Worm (Caenorhabditis elegans) whole organism, L4 larva: ENCODE results near the gene K08E4.7.

Experiments used
- R02D3.7 ChIP-seq: fragments of 150-350 bp; sonication (generic microtip); optimal IDR thresholded peaks from 3 replicates; lab custom pipeline; 2014; ENCODE audit warnings: missing biosample characterization, missing genetic modification characterization
- T26A8.4 ChIP-seq: fragments of 200-800 bp; sonication (Bioruptor generic); IDR thresholded peaks from 2 replicates; pipeline ENCODE4 v1.3.6; 2022; ENCODE audit warnings: missing genetic modification characterization, missing compliant biosample characterization
- Y105C5A.15 ChIP-seq: fragments of 200-800 bp; sonication (Bioruptor generic); IDR thresholded peaks from 2 replicates; pipeline ENCODE4 v1.3.6; 2022; ENCODE audit warnings: missing genetic modification characterization, missing compliant biosample characterization
- Y5F2A.4 ChIP-seq: fragments of 200-800 bp; sonication (Bioruptor generic); optimal IDR thresholded peaks from 2 replicates; lab custom pipeline; 2018; ENCODE audit warnings: mild to moderate bottlenecking, missing genetic modification characterization, missing compliant biosample characterization
- aha-1 ChIP-seq: fragments of 150-350 bp; peaks from one replicate; lab custom pipeline; 2014; ENCODE audit warnings: missing biosample characterization, missing genetic modification characterization
- arid-1 ChIP-seq: fragments of 200-800 bp; sonication (Bioruptor generic); conservative IDR thresholded peaks from 2 replicates; pipeline ENCODE4 v1.3.6; 2022; ENCODE audit warnings: missing genetic modification reagents, missing genetic modification characterization, missing compliant biosample characterization
- ceh-32 ChIP-seq: sonication (generic microtip); optimal IDR thresholded peaks from 2 replicates; lab custom pipeline; 2016; ENCODE audit warnings: mild to moderate bottlenecking, missing genetic modification characterization, missing compliant biosample characterization; ENCODE audit not compliant: poor library complexity
- dmd-9 ChIP-seq: fragments of 200-800 bp; sonication (Bioruptor generic); IDR thresholded peaks from 2 replicates; pipeline ENCODE4 v1.3.6; 2022; ENCODE audit warnings: missing genetic modification reagents, missing genetic modification characterization, missing compliant biosample characterization
- dve-1 ChIP-seq: sonication (generic microtip); optimal IDR thresholded peaks from 2 replicates; lab custom pipeline; 2017; ENCODE audit warnings: antibody characterized with exemption, mild to moderate bottlenecking, missing genetic modification characterization, missing compliant biosample characterization; ENCODE audit not compliant: insufficient read depth
- egl-27 ChIP-seq: sonication (generic microtip); optimal IDR thresholded peaks from 3 replicates; lab custom pipeline; 2017; ENCODE audit warnings: missing biosample characterization, missing genetic modification reagents, missing genetic modification characterization
- egl-43 ChIP-seq: fragments of 200-800 bp; sonication (Bioruptor generic); IDR thresholded peaks from 2 replicates; pipeline ENCODE4 v1.3.6; 2022; ENCODE audit warnings: missing genetic modification reagents, missing genetic modification characterization, missing compliant biosample characterization
- fkh-10 ChIP-seq: fragments of 150-350 bp; optimal IDR thresholded peaks from 2 replicates; lab custom pipeline; 2014; ENCODE audit warnings: missing biosample characterization, missing genetic modification reagents, missing genetic modification characterization
- gei-8 ChIP-seq: fragments of 200-800 bp; sonication (Bioruptor generic); optimal IDR thresholded peaks from 2 replicates; lab custom pipeline; 2018; ENCODE audit warnings: mild to moderate bottlenecking, missing genetic modification characterization, missing compliant biosample characterization
- hif-1 ChIP-seq, 2 experiments: sonication (generic microtip); optimal IDR thresholded peaks; 2 replicates each; lab custom pipeline; 2016 to 2017; ENCODE audit warnings: missing compliant biosample characterization in 2 of 2, missing genetic modification characterization in 2 of 2, missing genetic modification reagents in 2 of 2, missing genotype in 2 of 2, mild to moderate bottlenecking in 1 of 2
- hlh-11 ChIP-seq: fragments of 200-800 bp; sonication (Bioruptor generic); optimal IDR thresholded peaks from 2 replicates; lab custom pipeline; 2018; ENCODE audit warnings: mild to moderate bottlenecking, missing genetic modification characterization, missing compliant biosample characterization
- hmg-1.1 ChIP-seq: fragments of 200-800 bp; sonication (Bioruptor generic); IDR thresholded peaks from 2 replicates; pipeline ENCODE4 v1.3.6; 2022; ENCODE audit warnings: missing genetic modification reagents, missing genetic modification characterization, missing compliant biosample characterization
- jun-1 ChIP-seq: fragments of 150-350 bp; optimal IDR thresholded peaks from 2 replicates; lab custom pipeline; 2014; ENCODE audit warnings: missing biosample characterization, missing genetic modification reagents, missing genetic modification characterization
- lin-15B ChIP-seq: fragments of 150-350 bp; sonication (generic microtip); optimal IDR thresholded peaks from 3 replicates; lab custom pipeline; 2014; ENCODE audit warnings: missing biosample characterization, missing genetic modification characterization
- lin-38 ChIP-seq: fragments of 200-800 bp; sonication (Bioruptor generic); IDR thresholded peaks from 2 replicates; pipeline ENCODE4 v1.3.6; 2022; ENCODE audit warnings: missing genetic modification reagents, missing genetic modification characterization, missing compliant biosample characterization
- lin-39 ChIP-seq: fragments of 150-350 bp; optimal IDR thresholded peaks from 2 replicates; lab custom pipeline; 2014; ENCODE audit warnings: missing biosample characterization, missing genetic modification reagents, missing genetic modification characterization
- lir-3 ChIP-seq: sonication (generic microtip); optimal IDR thresholded peaks from 2 replicates; lab custom pipeline; 2016; ENCODE audit warnings: mild to moderate bottlenecking, missing genetic modification characterization, missing compliant biosample characterization
- madf-5 ChIP-seq, 2 experiments: fragments of 200-800 bp; sonication (Bioruptor generic); IDR thresholded peaks; 2 replicates each; pipeline ENCODE4 v1.3.6; 2022; ENCODE audit warnings: missing compliant biosample characterization in 2 of 2, missing genetic modification characterization in 2 of 2
- madf-9 ChIP-seq: fragments of 200-800 bp; sonication (Bioruptor generic); conservative IDR thresholded peaks from 2 replicates; pipeline ENCODE4 v1.3.6; 2022; ENCODE audit warnings: missing genetic modification reagents, missing genetic modification characterization, missing compliant biosample characterization
- mdt-29 ChIP-seq: fragments of 200-800 bp; sonication (Bioruptor generic); IDR thresholded peaks from 2 replicates; pipeline ENCODE4 v1.3.6; 2022; ENCODE audit warnings: missing genetic modification reagents, missing genetic modification characterization, missing compliant biosample characterization
- mep-1 ChIP-seq: fragments of 150-350 bp; sonication (generic microtip); optimal IDR thresholded peaks from 3 replicates; lab custom pipeline; 2014; ENCODE audit warnings: missing biosample characterization, missing genetic modification characterization
- nhr-102 ChIP-seq: sonication (generic microtip); optimal IDR thresholded peaks from 2 replicates; lab custom pipeline; 2016; ENCODE audit warnings: mild to moderate bottlenecking, missing genetic modification characterization, moderate library complexity, missing compliant biosample characterization
- nhr-11 ChIP-seq: fragments of 150-350 bp; optimal IDR thresholded peaks from 2 replicates; lab custom pipeline; 2014; ENCODE audit warnings: missing biosample characterization, missing genetic modification characterization
- nhr-111 ChIP-seq: fragments of 200-800 bp; sonication (Bioruptor generic); optimal IDR thresholded peaks from 2 replicates; lab custom pipeline; 2018; ENCODE audit warnings: mild to moderate bottlenecking, missing genetic modification characterization, missing compliant biosample characterization
- nhr-237 ChIP-seq: sonication (generic microtip); optimal IDR thresholded peaks from 2 replicates; lab custom pipeline; 2017; ENCODE audit warnings: missing biosample characterization, missing genetic modification characterization
- nhr-28 ChIP-seq: fragments of 150-350 bp; optimal IDR thresholded peaks from 2 replicates; lab custom pipeline; 2014; ENCODE audit warnings: missing biosample characterization, missing genetic modification characterization
- nhr-6 ChIP-seq: fragments of 150-350 bp; optimal IDR thresholded peaks from 2 replicates; lab custom pipeline; 2014; ENCODE audit warnings: missing biosample characterization, missing genetic modification characterization
- nhr-76 ChIP-seq: fragments of 150-350 bp; optimal IDR thresholded peaks from 2 replicates; lab custom pipeline; 2014; ENCODE audit warnings: missing biosample characterization, missing genetic modification characterization
- nhr-77 ChIP-seq: fragments of 150-350 bp; optimal IDR thresholded peaks from 2 replicates; lab custom pipeline; 2014; ENCODE audit warnings: missing biosample characterization, missing genetic modification characterization
- php-3 ChIP-seq: fragments of 200-800 bp; sonication (Bioruptor generic); IDR thresholded peaks from 2 replicates; pipeline ENCODE4 v1.3.6; 2022; ENCODE audit warnings: missing genetic modification reagents, missing genetic modification characterization, missing compliant biosample characterization
- saeg-2 ChIP-seq: fragments of 200-800 bp; sonication (Bioruptor generic); IDR thresholded peaks from 2 replicates; pipeline ENCODE4 v1.3.6; 2022; ENCODE audit warnings: missing genetic modification reagents, missing genetic modification characterization, missing compliant biosample characterization
- set-16 ChIP-seq: fragments of 200-800 bp; sonication (Bioruptor generic); IDR thresholded peaks from 2 replicates; pipeline ENCODE4 v1.3.6; 2022; ENCODE audit warnings: missing genetic modification reagents, missing genetic modification characterization, missing compliant biosample characterization
- skn-1 ChIP-seq: fragments of 150-350 bp; optimal IDR thresholded peaks from 2 replicates; lab custom pipeline; 2014; ENCODE audit warnings: missing biosample characterization, missing genetic modification characterization
- snpc-4 ChIP-seq: fragments of 150-350 bp; optimal IDR thresholded peaks from 2 replicates; lab custom pipeline; 2014; ENCODE audit warnings: missing biosample characterization, missing genetic modification characterization
- tra-1 ChIP-seq: fragments of 200-800 bp; sonication (Bioruptor generic); IDR thresholded peaks from 2 replicates; pipeline ENCODE4 v1.3.6; 2022; ENCODE audit warnings: missing genetic modification reagents, missing genetic modification characterization, missing compliant biosample characterization
- unc-130 ChIP-seq: sonication (generic microtip); optimal IDR thresholded peaks from 2 replicates; lab custom pipeline; 2016; ENCODE audit warnings: missing genetic modification reagents, missing genetic modification characterization, missing compliant biosample characterization
- zfp-2 ChIP-seq: sonication (generic microtip); optimal IDR thresholded peaks from 2 replicates; lab custom pipeline; 2016; ENCODE audit warnings: mild to moderate bottlenecking, missing genetic modification characterization, missing compliant biosample characterization
- zfp-3 ChIP-seq: fragments of 200-800 bp; sonication (Bioruptor generic); conservative IDR thresholded peaks from 2 replicates; pipeline ENCODE4 v1.3.6; 2022; ENCODE audit warnings: missing genetic modification reagents, missing genetic modification characterization, missing compliant biosample characterization

The K08E4.7 gene

ce11 chrIV:12096479-12096878 lies 20.9 kb downstream of the K08E4.7 start, which contains the start of gene mon-2:
Gene mon-2, plus strand, starts transcription at chrIV:12096779.
- TF ChIP-seq unc-130 (GFP tag; lab: Kevin White, UChicago) = no peak
- TF ChIP-seq dve-1 (tag; lab: Kevin White, UChicago) = no peak
- no peak for TF ChIP-seq php-3
- TF ChIP-seq nhr-6 (tag; lab: Kevin White, UChicago) = no peak
- TF ChIP-seq mdt-29 (GFP tag; lab: Robert Waterston, UW) = no peak
- no peak for TF ChIP-seq fkh-10 (GFP tag; lab: Kevin White, UChicago)
- TF ChIP-seq arid-1 = no peak
- no peak for TF ChIP-seq zfp-3 (GFP tag; lab: Robert Waterston, UW)
- TF ChIP-seq nhr-237 (tag; lab: Kevin White, UChicago) = no peak
- TF ChIP-seq, all 104 proteins: peak for 0

- TF ChIP-seq saeg-2 = no peak
- no peak for TF ChIP-seq egl-27 (tag; lab: Kevin White, UChicago)
- TF ChIP-seq madf-9 = no peak
- no peak for TF ChIP-seq tra-1
These were observed 30.0 kb downstream of the K08E4.7 start, which contains the start of gene M18.3 for ce11 chrIV:12105558-12105957. Gene M18.3, plus strand, starts transcription at chrIV:12105858.

- TF ChIP-seq dve-1 (tag; lab: Kevin White, UChicago) = no peak
- peak; percentile 27 for TF ChIP-seq gei-8 (GFP tag; lab: Kevin White, UChicago)
- TF ChIP-seq hif-1 (tag; optimal IDR thresholded peaks at IDR 0.05; lab: Kevin White, UChicago) = no peak
- no peak for TF ChIP-seq Y5F2A.4
- TF ChIP-seq set-16 (GFP tag; lab: Robert Waterston, UW) = peak; percentile 82
- no peak for TF ChIP-seq Y105C5A.15 (GFP tag; lab: Robert Waterston, UW)
- no peak for TF ChIP-seq nhr-237 (tag; lab: Kevin White, UChicago)
- TF ChIP-seq dmd-9 = no peak
- no peak for TF ChIP-seq skn-1 (tag; lab: Kevin White, UChicago)
- TF ChIP-seq mep-1 (tag; lab: Kevin White, UChicago) = no peak
- 0 out of 2 replicates have a peak, but pooled peaks have one; percentile 20 for TF ChIP-seq tra-1
- TF ChIP-seq egl-43 = peak; percentile 49; the same call in 1 of the 2 replicates
- peak; percentile 3 for TF ChIP-seq hlh-11
These were observed 33.5 kb downstream of the K08E4.7 start for ce11 chrIV:12108984-12109657.

ce11 chrIV:12109743-12110142 lies 34.1 kb downstream of the K08E4.7 start:
- TF ChIP-seq tra-1 = 0 out of 2 replicates have a peak, but pooled peaks have one; percentile 19
- no peak for TF ChIP-seq jun-1

ce11 chrIV:12110339-12110738 lies 34.7 kb downstream of the K08E4.7 start, which contains the start of gene col-129:
Gene col-129, minus strand, starts transcription at chrIV:12110439.
- TF ChIP-seq aha-1 (tag; lab: Kevin White, UChicago) (no peak), lin-15B (no peak), lin-38 (GFP tag; lab: Robert Waterston, UW) (no peak), ceh-32 (tag; lab: Kevin White, UChicago) (no peak)

ce11 chrIV:12111477-12111876 lies 35.9 kb downstream of the K08E4.7 start, which contains the start of gene dlc-2:
Gene dlc-2, minus strand, starts transcription at chrIV:12111577.
- no peak for TF ChIP-seq nhr-11 (tag; lab: Kevin White, UChicago)
- TF ChIP-seq nhr-77 = no peak
- no peak for TF ChIP-seq hmg-1.1
- no peak for TF ChIP-seq madf-5 (GFP tag; IDR thresholded peaks at IDR 0.05; lab: Robert Waterston, UW)
- TF ChIP-seq madf-9 = no peak
- TF ChIP-seq lir-3 (tag; lab: Kevin White, UChicago) = no peak
- TF ChIP-seq snpc-4 (tag; lab: Kevin White, UChicago) = no peak
- TF ChIP-seq nhr-111 (GFP tag; lab: Kevin White, UChicago) = no peak
- TF ChIP-seq R02D3.7 = no peak
- no peak for TF ChIP-seq lin-39 (tag; lab: Kevin White, UChicago)
- TF ChIP-seq nhr-28 (tag; lab: Kevin White, UChicago) = no peak
- TF ChIP-seq zfp-2 (tag; lab: Kevin White, UChicago) = no peak
- no peak for TF ChIP-seq T26A8.4 (GFP tag; lab: Robert Waterston, UW)
- no peak for TF ChIP-seq nhr-76 (tag; lab: Kevin White, UChicago)
- no peak for TF ChIP-seq mep-1 (tag; lab: Kevin White, UChicago)
- TF ChIP-seq hif-1 (tag; optimal IDR thresholded peaks at IDR 0.05; lab: Kevin White, UChicago) = no peak
- TF ChIP-seq nhr-102 (tag; lab: Kevin White, UChicago) = no peak
